Worm (Caenorhabditis elegans): ENCODE measurements around the gene D1005.5.
"Not testable (repeated sequence)": the region's sequence is repeated elsewhere in the genome, so short reads cannot be mapped to it uniquely, and the experiment has no call there.

DNA sequence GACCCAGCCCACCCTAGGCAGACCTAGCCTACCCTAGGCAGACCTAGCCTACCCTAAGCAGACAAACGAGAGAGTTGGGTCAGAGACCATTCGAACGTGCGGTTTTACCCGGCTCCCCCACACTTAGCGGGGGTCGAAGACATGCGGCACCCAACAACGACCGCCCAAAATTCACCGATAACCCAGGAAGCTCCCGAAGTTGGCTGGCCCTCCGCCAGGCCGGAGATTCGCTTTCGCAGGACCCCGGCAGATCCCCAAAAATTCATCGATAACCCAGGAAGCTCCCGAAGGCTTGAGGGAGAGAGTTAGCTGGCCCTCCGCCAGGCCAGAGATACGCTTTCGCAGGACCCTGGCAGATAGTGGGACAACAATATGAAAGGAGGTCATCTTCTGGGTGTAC, 36.1 kb upstream of the D1005.5 start:
- not testable (repeated sequence) for TF ChIP-seq nhr-42 (GFP tag; IDR thresholded peaks at IDR 0.05); unc-39 (tag; optimal IDR thresholded peaks at IDR 0.05); mdl-1 (tag; optimal IDR thresholded peaks at IDR 0.05); php-3 (GFP tag; IDR thresholded peaks at IDR 0.05); nhr-6 (tag; optimal IDR thresholded peaks at IDR 0.05); dmd-6 (GFP tag; IDR thresholded peaks at IDR 0.05); nhr-11 (tag; optimal IDR thresholded peaks at IDR 0.05); ama-1 (optimal IDR thresholded peaks at IDR 0.05); zag-1 (tag; optimal IDR thresholded peaks at IDR 0.05); zfp-2 (tag; optimal IDR thresholded peaks at IDR 0.05); unc-62 (GFP tag; optimal IDR thresholded peaks at IDR 0.05 in 1 of 2); unc-62 (tag; optimal IDR thresholded peaks at IDR 0.05); nhr-10 (tag; optimal IDR thresholded peaks at IDR 0.05)
- peak; percentile 90 for TF ChIP-seq set-16 (GFP tag; IDR thresholded peaks at IDR 0.05)

All from whole organism, L4 larva.